Worm (Caenorhabditis elegans): ENCODE data around the gene Y22D7AL.15.

ce11 chrIII:1664761-1665266 is 5.2 kb upstream of the Y22D7AL.15 start, which contains the start of gene Y22D7AL.16:
- TF ChIP-seq nhr-77 (tag; optimal IDR thresholded peaks at IDR 0.05): no peak
- no peak for TF ChIP-seq R02D3.7 (tag; optimal IDR thresholded peaks at IDR 0.05)
- TF ChIP-seq fkh-10 (GFP tag; optimal IDR thresholded peaks at IDR 0.05): no peak
- TF ChIP-seq unc-62 (GFP tag; optimal IDR thresholded peaks at IDR 0.05): no peak
- TF ChIP-seq ama-1 (optimal IDR thresholded peaks at IDR 0.05): no peak
- no peak for TF ChIP-seq ztf-4 (tag; optimal IDR thresholded peaks at IDR 0.05)
- no peak for TF ChIP-seq ztf-11 (tag; optimal IDR thresholded peaks at IDR 0.05)
- no peak for TF ChIP-seq lin-15B (tag; optimal IDR thresholded peaks at IDR 0.05)
- no peak for TF ChIP-seq mml-1 (tag; optimal IDR thresholded peaks at IDR 0.05)
- TF ChIP-seq pqm-1 (tag; optimal IDR thresholded peaks at IDR 0.05): no peak
- no peak for TF ChIP-seq nhr-11 (tag; optimal IDR thresholded peaks at IDR 0.05)
- TF ChIP-seq elt-2 (tag; optimal IDR thresholded peaks at IDR 0.05): no peak
